Worm (Caenorhabditis elegans) whole organism, L3 larva: ENCODE results near the gene bgal-1.

Experiments
- R02D3.7 ChIP-seq: fragments of 150-350 bp; optimal IDR thresholded peaks from 2 replicates; lab custom pipeline; 2014; ENCODE audit warnings: missing biosample characterization, missing genetic modification characterization
- ZK546.5 ChIP-seq: sonication (generic microtip); optimal IDR thresholded peaks from 2 replicates; lab custom pipeline; 2017; ENCODE audit warnings: missing biosample characterization, missing genetic modification characterization
- aly-2 ChIP-seq: fragments of 150-350 bp; optimal IDR thresholded peaks from 2 replicates; lab custom pipeline; 2014; ENCODE audit warnings: missing biosample characterization, missing genetic modification characterization
- ama-1 ChIP-seq: fragments of 150-350 bp; optimal IDR thresholded peaks from 2 replicates; lab custom pipeline; 2018
- ceh-16 ChIP-seq: sonication (generic microtip); optimal IDR thresholded peaks from 2 replicates; lab custom pipeline; 2017; ENCODE audit warnings: missing biosample characterization, missing genetic modification characterization
- ceh-28 ChIP-seq: fragments of 150-350 bp; optimal IDR thresholded peaks from 2 replicates; lab custom pipeline; 2014; ENCODE audit warnings: missing biosample characterization, missing genetic modification reagents, missing genetic modification characterization
- ceh-9 ChIP-seq: sonication (generic microtip); optimal IDR thresholded peaks from 2 replicates; lab custom pipeline; 2018; ENCODE audit warnings: missing biosample characterization, missing genetic modification characterization
- daf-12 ChIP-seq: fragments of 150-350 bp; optimal IDR thresholded peaks from 2 replicates; lab custom pipeline; 2014; ENCODE audit warnings: missing biosample characterization, missing genetic modification reagents, missing genetic modification characterization
- egl-5 ChIP-seq: fragments of 150-350 bp; optimal IDR thresholded peaks from 2 replicates; lab custom pipeline; 2017; ENCODE audit warnings: missing biosample characterization, missing genetic modification reagents, missing genetic modification characterization, inconsistent platforms
- elt-1 ChIP-seq: fragments of 150-350 bp; optimal IDR thresholded peaks from 2 replicates; lab custom pipeline; 2014; ENCODE audit warnings: missing biosample characterization, missing genetic modification characterization
- elt-2 ChIP-seq: sonication (generic microtip); optimal IDR thresholded peaks from 2 replicates; lab custom pipeline; 2016; ENCODE audit warnings: missing genetic modification reagents, mild to moderate bottlenecking, missing genetic modification characterization, missing compliant biosample characterization
- eor-1 ChIP-seq, 2 experiments: fragments of 150-350 bp; optimal IDR thresholded peaks; 2 replicates each; lab custom pipeline; 2014 to 2018; ENCODE audit warnings: missing biosample characterization in 2 of 2, missing genetic modification characterization in 2 of 2
- fkh-10 ChIP-seq: sonication (generic microtip); optimal IDR thresholded peaks from 2 replicates; lab custom pipeline; 2017; ENCODE audit warnings: missing biosample characterization, missing genetic modification reagents, missing genetic modification characterization
- fkh-2 ChIP-seq: fragments of 150-350 bp; optimal IDR thresholded peaks from 2 replicates; lab custom pipeline; 2014; ENCODE audit warnings: missing biosample characterization, missing genetic modification reagents, missing genetic modification characterization
- fos-1 ChIP-seq: fragments of 150-350 bp; optimal IDR thresholded peaks from 2 replicates; lab custom pipeline; 2014; ENCODE audit warnings: missing biosample characterization, missing genetic modification characterization
- jun-1 ChIP-seq: fragments of 150-350 bp; optimal IDR thresholded peaks from 2 replicates; lab custom pipeline; 2014; ENCODE audit warnings: missing biosample characterization, missing genetic modification reagents, missing genetic modification characterization
- lin-15B ChIP-seq: fragments of 150-350 bp; optimal IDR thresholded peaks from 2 replicates; lab custom pipeline; 2014; ENCODE audit warnings: missing biosample characterization, missing genetic modification characterization
- mdl-1 ChIP-seq: fragments of 150-350 bp; optimal IDR thresholded peaks from 2 replicates; lab custom pipeline; 2014; ENCODE audit warnings: missing biosample characterization, missing genetic modification characterization
- nfya-1 ChIP-seq: sonication (generic microtip); optimal IDR thresholded peaks from 2 replicates; lab custom pipeline; 2017; ENCODE audit warnings: missing genetic modification characterization, mild to moderate bottlenecking, missing compliant biosample characterization, antibody characterized with exemption, moderate library complexity; ENCODE audit not compliant: insufficient read depth
- nhr-11 ChIP-seq: fragments of 150-350 bp; optimal IDR thresholded peaks from 2 replicates; lab custom pipeline; 2014; ENCODE audit warnings: missing biosample characterization, missing genetic modification characterization
- nhr-12 ChIP-seq: fragments of 150-350 bp; optimal IDR thresholded peaks from 2 replicates; lab custom pipeline; 2014; ENCODE audit warnings: missing biosample characterization, missing genetic modification characterization
- nhr-237 ChIP-seq: fragments of 150-350 bp; optimal IDR thresholded peaks from 2 replicates; lab custom pipeline; 2014; ENCODE audit warnings: missing biosample characterization, missing genetic modification characterization
- nhr-25 ChIP-seq: sonication (generic microtip); optimal IDR thresholded peaks from 2 replicates; lab custom pipeline; 2017; ENCODE audit warnings: missing biosample characterization, missing genetic modification characterization
- nhr-28 ChIP-seq: fragments of 150-350 bp; optimal IDR thresholded peaks from 2 replicates; lab custom pipeline; 2014; ENCODE audit warnings: missing biosample characterization, missing genetic modification characterization
- nhr-43 ChIP-seq: sonication (generic microtip); optimal IDR thresholded peaks from 2 replicates; lab custom pipeline; 2016; ENCODE audit warnings: mild to moderate bottlenecking, missing genetic modification characterization, missing compliant biosample characterization; ENCODE audit not compliant: poor library complexity, severe bottlenecking
- nhr-67 ChIP-seq: fragments of 150-350 bp; optimal IDR thresholded peaks from 2 replicates; lab custom pipeline; 2014; ENCODE audit warnings: missing biosample characterization, missing genetic modification characterization
- nhr-76 ChIP-seq: fragments of 150-350 bp; sonication (generic microtip); optimal IDR thresholded peaks from 5 replicates; lab custom pipeline; 2014; ENCODE audit warnings: missing biosample characterization, missing genetic modification characterization
- nhr-77 ChIP-seq: fragments of 150-350 bp; optimal IDR thresholded peaks from 2 replicates; lab custom pipeline; 2014; ENCODE audit warnings: missing biosample characterization, missing genetic modification characterization
- pha-4 ChIP-seq: fragments of 150-350 bp; optimal IDR thresholded peaks from 2 replicates; lab custom pipeline; 2014; ENCODE audit warnings: missing biosample characterization, missing genetic modification reagents, missing genetic modification characterization
- pqm-1 ChIP-seq: fragments of 150-350 bp; optimal IDR thresholded peaks from 2 replicates; lab custom pipeline; 2017; ENCODE audit warnings: missing biosample characterization, missing genetic modification characterization, inconsistent platforms
- sea-2 ChIP-seq: fragments of 150-350 bp; sonication (generic microtip); optimal IDR thresholded peaks from 4 replicates; lab custom pipeline; 2014; ENCODE audit warnings: missing biosample characterization, missing genetic modification reagents, missing genetic modification characterization
- snpc-4 ChIP-seq: fragments of 150-350 bp; optimal IDR thresholded peaks from 2 replicates; lab custom pipeline; 2014; ENCODE audit warnings: missing biosample characterization, missing genetic modification characterization
- unc-39 ChIP-seq: sonication (generic microtip); optimal IDR thresholded peaks from 4 replicates; lab custom pipeline; 2017; ENCODE audit warnings: missing biosample characterization, missing genetic modification characterization
- unc-62 ChIP-seq: fragments of 150-350 bp; sonication (generic microtip); optimal IDR thresholded peaks from 4 replicates; lab custom pipeline; 2014; ENCODE audit warnings: missing biosample characterization, missing genetic modification reagents, missing genetic modification characterization
- zag-1 ChIP-seq: fragments of 150-350 bp; optimal IDR thresholded peaks from 2 replicates; lab custom pipeline; 2014; ENCODE audit warnings: missing biosample characterization, missing genetic modification characterization
- ztf-11 ChIP-seq: fragments of 150-350 bp; optimal IDR thresholded peaks from 2 replicates; lab custom pipeline; 2014; ENCODE audit warnings: missing biosample characterization, missing genetic modification characterization
- ztf-4 ChIP-seq: fragments of 150-350 bp; optimal IDR thresholded peaks from 2 replicates; lab custom pipeline; 2014; ENCODE audit warnings: missing biosample characterization, missing genetic modification characterization

Gene bgal-1

DNA sequence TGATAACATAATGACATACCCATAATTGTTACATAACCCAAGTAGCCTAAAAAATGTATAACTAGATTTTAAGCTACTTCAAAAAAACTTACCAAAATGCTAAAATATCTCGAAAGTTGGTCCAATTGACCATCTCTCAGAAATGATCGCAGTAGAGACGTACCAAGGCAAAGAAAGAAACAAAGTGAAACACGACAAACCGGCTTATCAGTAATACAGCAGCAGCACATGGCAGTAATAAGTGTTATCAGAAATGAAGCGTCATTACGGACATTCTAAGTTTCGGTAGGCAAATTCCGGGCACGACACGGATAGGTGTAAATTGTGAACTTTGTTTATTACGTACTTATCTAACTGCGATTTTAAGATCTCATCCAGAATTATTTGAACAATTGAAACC, 39.7 kb upstream of the bgal-1 start, which contains the start of gene cln-3.1:
Gene cln-3.1 (minus strand): TSS at position 171 of the 400 bp plus-strand sequence.
- TF ChIP-seq elt-2 (tag; lab: Kevin White, UChicago): peak; percentile 64
- TF ChIP-seq nhr-77: no peak
- TF ChIP-seq nhr-25 (tag; lab: Kevin White, UChicago): no peak
- TF ChIP-seq pqm-1 (tag; lab: Kevin White, UChicago): peak; percentile 28
- no peak for TF ChIP-seq nhr-28 (tag; lab: Kevin White, UChicago)
- no peak for TF ChIP-seq unc-62 (GFP tag; lab: Kevin White, UChicago)
- no peak for TF ChIP-seq lin-15B (tag; lab: Kevin White, UChicago)
- TF ChIP-seq, all 47 proteins: peak for 2

DNA sequence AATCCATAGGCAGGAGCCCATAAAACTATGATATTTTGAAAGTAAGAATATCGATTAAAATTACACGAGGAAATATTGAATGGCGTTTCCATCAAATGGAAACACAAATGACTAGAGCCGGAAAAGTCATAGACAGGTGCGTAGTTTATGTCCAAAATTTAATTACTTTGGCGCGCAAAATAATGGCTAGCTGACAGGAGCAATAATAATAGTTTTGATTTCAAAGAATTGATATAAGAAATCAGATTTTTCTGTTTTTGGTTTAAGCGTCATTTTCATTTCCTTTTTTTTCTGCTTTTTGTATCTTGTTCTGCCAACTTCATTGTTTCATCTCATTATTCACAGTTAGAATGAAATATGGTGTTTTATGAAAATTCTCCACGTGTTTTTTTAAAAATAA, 37.2 kb upstream of the bgal-1 start, which contains the start of gene F07B10.4:
Gene F07B10.4 (minus strand): TSS at position 101 of the 400 bp plus-strand sequence.
- no peak for TF ChIP-seq nhr-43
- no peak for TF ChIP-seq aly-2 (tag; lab: Kevin White, UChicago)
- no peak for TF ChIP-seq ceh-16 (tag; lab: Kevin White, UChicago)
- TF ChIP-seq nhr-67 (tag; lab: Kevin White, UChicago): no peak
- TF ChIP-seq lin-15B (tag; lab: Kevin White, UChicago): no peak
- no peak for TF ChIP-seq ztf-11 (tag; lab: Kevin White, UChicago)
- TF ChIP-seq nfya-1: no peak
- TF ChIP-seq ceh-28 (tag; lab: Kevin White, UChicago): no peak
- no peak for TF ChIP-seq R02D3.7
- TF ChIP-seq nhr-11 (tag; lab: Kevin White, UChicago): no peak
- no peak for TF ChIP-seq elt-1 (tag; lab: Kevin White, UChicago)
- TF ChIP-seq pha-4 (tag; lab: Kevin White, UChicago): no peak
- no peak for TF ChIP-seq zag-1 (tag; lab: Kevin White, UChicago)
- no peak for TF ChIP-seq eor-1 (tag; optimal IDR thresholded peaks at IDR 0.05; lab: Kevin White, UChicago)
- TF ChIP-seq jun-1: no peak
- no peak for TF ChIP-seq pqm-1 (tag; lab: Kevin White, UChicago)
- no peak for TF ChIP-seq egl-5
- no peak for TF ChIP-seq nhr-76 (tag; lab: Kevin White, UChicago)
- no peak for TF ChIP-seq fos-1 (tag; lab: Kevin White, UChicago)
- no peak for TF ChIP-seq nhr-237 (tag; lab: Kevin White, UChicago)

DNA sequence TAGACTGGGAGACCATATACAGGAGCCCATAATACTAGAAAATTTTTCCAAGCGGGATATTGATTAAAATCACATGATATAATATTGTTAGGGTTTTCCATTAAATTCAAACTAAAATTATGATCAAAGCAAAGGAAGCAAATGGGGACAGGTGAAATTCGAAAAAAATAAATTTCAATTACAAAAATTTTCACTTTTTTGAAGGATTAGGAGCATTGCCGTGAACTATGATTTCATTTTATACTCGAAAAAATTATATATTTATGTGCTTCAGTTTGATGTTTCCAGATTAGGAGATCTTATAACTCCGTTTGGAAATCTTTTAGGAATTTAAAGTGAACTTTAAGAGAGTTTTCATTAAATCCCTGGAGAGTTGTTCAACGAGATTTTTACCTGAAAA, 34.8 kb upstream of the bgal-1 start, which contains the start of gene F07B10.7:
Gene F07B10.7 (minus strand): TSS at position 101 of the 400 bp plus-strand sequence.
- TF ChIP-seq zag-1 (tag; lab: Kevin White, UChicago) (no peak), ama-1 (no peak), eor-1 (tag; optimal IDR thresholded peaks at IDR 0.05; lab: Kevin White, UChicago) (no peak), elt-1 (tag; lab: Kevin White, UChicago) (no peak), ztf-4 (no peak), daf-12 (tag; lab: Kevin White, UChicago) (no peak), ztf-11 (tag; lab: Kevin White, UChicago) (no peak), fkh-10 (GFP tag; lab: Kevin White, UChicago) (no peak), ceh-16 (tag; lab: Kevin White, UChicago) (no peak), R02D3.7 (no peak)
- TF ChIP-seq, all 47 proteins: peak for 0

DNA sequence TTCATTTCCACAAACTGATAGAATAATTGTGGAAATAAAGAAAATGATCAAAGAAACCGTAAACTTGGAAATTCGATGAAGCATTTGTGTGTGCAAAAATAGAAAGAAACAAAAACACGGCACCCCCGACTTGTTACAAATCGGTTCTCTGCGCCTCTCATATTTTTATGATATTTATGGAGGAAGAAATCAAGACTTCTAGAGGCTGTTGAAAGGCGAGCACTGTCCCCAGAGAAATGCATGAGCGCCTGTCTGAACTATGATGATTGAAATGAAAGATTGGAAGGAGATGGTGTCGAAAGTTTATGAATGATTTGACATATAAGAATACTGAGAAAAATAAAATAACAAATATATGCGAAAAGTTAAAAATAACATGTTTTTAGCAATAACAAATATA, 33.1 kb upstream of the bgal-1 start, which contains the start of gene lgc-36:
Gene lgc-36 (minus strand): TSS at position 101 of the 400 bp plus-strand sequence.
- no peak for TF ChIP-seq daf-12 (tag; lab: Kevin White, UChicago)
- TF ChIP-seq elt-2 (tag; lab: Kevin White, UChicago): no peak
- TF ChIP-seq ztf-4: no peak
- TF ChIP-seq sea-2 (GFP tag; lab: Kevin White, UChicago): no peak
- TF ChIP-seq egl-5: no peak
- TF ChIP-seq ZK546.5 (tag; lab: Kevin White, UChicago): no peak
- no peak for TF ChIP-seq snpc-4
- no peak for TF ChIP-seq fkh-10 (GFP tag; lab: Kevin White, UChicago)
- TF ChIP-seq unc-39 (tag; lab: Kevin White, UChicago): no peak
- no peak for TF ChIP-seq nhr-28 (tag; lab: Kevin White, UChicago)
- no peak for TF ChIP-seq ceh-9 (tag; lab: Kevin White, UChicago)
- no peak for TF ChIP-seq nhr-12 (tag; lab: Kevin White, UChicago)
- TF ChIP-seq fkh-2 (tag; lab: Kevin White, UChicago): no peak
- no peak for TF ChIP-seq mdl-1 (tag; lab: Kevin White, UChicago)
- TF ChIP-seq nhr-76 (tag; lab: Kevin White, UChicago): no peak
- TF ChIP-seq nfya-1: no peak
- TF ChIP-seq unc-62 (GFP tag; lab: Kevin White, UChicago): no peak
